Fruit fly (Drosophila melanogaster): Measurements from ENCODE around the gene BI-1.

dm6 chr3L:8320105-8320813 is 11.5 kb upstream of the BI-1 start, which contains the start of gene CG13670:
- TF ChIP-seq ttk (optimal IDR thresholded peaks at IDR 0.05) (no peak), psq (optimal IDR thresholded peaks at IDR 0.05) (no peak), Sin3A (optimal IDR thresholded peaks at IDR 0.05) (no peak)

All from Kc167 (cell line).